Fruit fly (Drosophila melanogaster) whole organism, embryonic: ENCODE results near the gene CG3368.

Experiments
- Abd-B ChIP-seq: fragments of 200-800 bp; sonication (Bioruptor generic); optimal IDR thresholded peaks from 2 replicates; lab custom pipeline; 2018; ENCODE audit warnings: missing biosample characterization, mild to moderate bottlenecking, missing genetic modification characterization, moderate library complexity
- Atf6 ChIP-seq: fragments of 200-800 bp; sonication (Bioruptor generic); IDR thresholded peaks from 2 replicates; pipeline ENCODE4 v1.3.6; 2022; ENCODE audit warnings: missing biosample characterization, missing genetic modification characterization
- CG10209 ChIP-seq: fragments of 200-800 bp; sonication (Bioruptor generic); optimal IDR thresholded peaks from 3 replicates; lab custom pipeline; 2017; ENCODE audit warnings: missing biosample characterization, mild to moderate bottlenecking, missing genetic modification characterization, missing genetic modification reagents
- CG12236 ChIP-seq: fragments of 200-800 bp; sonication (Bioruptor generic); optimal IDR thresholded peaks from 2 replicates; lab custom pipeline; 2016; ENCODE audit warnings: missing biosample characterization, missing genetic modification characterization
- CG15696 ChIP-seq: fragments of 200-800 bp; sonication (Bioruptor generic); optimal IDR thresholded peaks from 2 replicates; lab custom pipeline; 2019; ENCODE audit warnings: missing biosample characterization, mild to moderate bottlenecking, missing genetic modification characterization, moderate library complexity
- CG16813 ChIP-seq: fragments of 200-800 bp; sonication (Bioruptor generic); IDR thresholded peaks from 3 replicates; pipeline ENCODE4 v1.3.6; 2022; ENCODE audit warnings: missing biosample characterization, missing genetic modification characterization; ENCODE audit not compliant: partially characterized antibody
- CG18619 ChIP-seq: fragments of 200-800 bp; sonication (Bioruptor generic); optimal IDR thresholded peaks from 3 replicates; lab custom pipeline; 2017; ENCODE audit warnings: missing biosample characterization, mild to moderate bottlenecking, missing genetic modification characterization
- CG2120 ChIP-seq: fragments of 200-800 bp; sonication (Bioruptor generic); optimal IDR thresholded peaks from 3 replicates; lab custom pipeline; 2016; ENCODE audit warnings: missing biosample characterization, missing genetic modification characterization
- CG2875 ChIP-seq: fragments of 200-800 bp; sonication (Bioruptor generic); optimal IDR thresholded peaks from 2 replicates; lab custom pipeline; 2017; ENCODE audit warnings: missing biosample characterization, mild to moderate bottlenecking, missing genetic modification characterization, missing genetic modification reagents
- CG31224 ChIP-seq: fragments of 200-800 bp; sonication (Bioruptor generic); IDR thresholded peaks from 2 replicates; pipeline ENCODE4 v1.3.6; 2022; ENCODE audit warnings: missing biosample characterization, missing genetic modification characterization
- CG3995 ChIP-seq: fragments of 200-800 bp; sonication (Bioruptor generic); optimal IDR thresholded peaks from 3 replicates; lab custom pipeline; 2016; ENCODE audit warnings: missing biosample characterization, missing genetic modification characterization
- CG4282 ChIP-seq: fragments of 200-800 bp; sonication (Bioruptor generic); optimal IDR thresholded peaks from 2 replicates; lab custom pipeline; 2016; ENCODE audit warnings: missing biosample characterization, missing genetic modification characterization
- CG4424 ChIP-seq: fragments of 200-800 bp; sonication (Bioruptor generic); optimal IDR thresholded peaks from 3 replicates; lab custom pipeline; 2016; ENCODE audit warnings: missing biosample characterization, missing genetic modification characterization
- CG5953 ChIP-seq: fragments of 200-800 bp; sonication (Bioruptor generic); IDR thresholded peaks from 2 replicates; pipeline ENCODE4 v1.3.6; 2022; ENCODE audit warnings: missing biosample characterization, missing genetic modification characterization
- CG6175 ChIP-seq: fragments of 200-800 bp; sonication (Bioruptor generic); IDR thresholded peaks from 3 replicates; pipeline ENCODE4 v1.3.6; 2022; ENCODE audit warnings: missing biosample characterization, missing genetic modification characterization
- CG7556 ChIP-seq: fragments of 200-800 bp; sonication (Bioruptor generic); optimal IDR thresholded peaks from 2 replicates; lab custom pipeline; 2017; ENCODE audit warnings: missing biosample characterization, mild to moderate bottlenecking, missing genetic modification characterization
- CG8290 ChIP-seq, 3 experiments: fragments of 200-800 bp; sonication (Bioruptor generic); optimal IDR thresholded peaks; 2 replicates each; lab custom pipeline; 2016 to 2019; ENCODE audit warnings: missing biosample characterization in 3 of 3, missing genetic modification characterization in 3 of 3, mild to moderate bottlenecking in 2 of 3, moderate library complexity in 1 of 3
- CrebB ChIP-seq: fragments of 200-800 bp; sonication (Bioruptor generic); optimal IDR thresholded peaks from 3 replicates; lab custom pipeline; 2018; ENCODE audit warnings: missing biosample characterization, mild to moderate bottlenecking, missing genetic modification characterization
- D ChIP-seq, 2 experiments: fragments of 200-800 bp in 1 of 2; fragments of >200 bp in 1 of 2; sonication (Bioruptor generic) in 1 of 2; optimal IDR thresholded peaks; 2 replicates in 1 of 2; 3 replicates in 1 of 2; lab custom pipeline; 2017; ENCODE audit warnings: mild to moderate bottlenecking in 1 of 2, missing biosample characterization in 1 of 2, missing genetic modification characterization in 1 of 2, missing genetic modification reagents in 1 of 2
- MBD-R2 ChIP-seq: fragments of 200-800 bp; sonication (Bioruptor generic); IDR thresholded peaks from 2 replicates; pipeline ENCODE4 v1.3.6; 2022; ENCODE audit warnings: missing biosample characterization, missing genetic modification characterization
- NfI ChIP-seq: fragments of 200-800 bp; sonication (Bioruptor generic); optimal IDR thresholded peaks from 3 replicates; lab custom pipeline; 2018; ENCODE audit warnings: missing biosample characterization, mild to moderate bottlenecking, missing genetic modification characterization, moderate library complexity
- Sox100B ChIP-seq: fragments of 200-800 bp; sonication (Bioruptor generic); optimal IDR thresholded peaks from 3 replicates; lab custom pipeline; 2018; ENCODE audit warnings: missing biosample characterization, mild to moderate bottlenecking, missing genetic modification characterization
- Spps ChIP-seq: fragments of 200-800 bp; sonication (Bioruptor generic); optimal IDR thresholded peaks from 2 replicates; lab custom pipeline; 2018; ENCODE audit warnings: missing biosample characterization, mild to moderate bottlenecking, missing genetic modification characterization
- Sry-δ ChIP-seq: fragments of 200-800 bp; sonication (Bioruptor generic); optimal IDR thresholded peaks from 2 replicates; lab custom pipeline; 2016; ENCODE audit warnings: missing biosample characterization, missing genetic modification characterization
- TFAM ChIP-seq: fragments of 200-800 bp; sonication (Bioruptor generic); optimal IDR thresholded peaks from 2 replicates; lab custom pipeline; 2017; ENCODE audit warnings: missing biosample characterization, missing genetic modification characterization, inconsistent platforms
- Xrp1 ChIP-seq: fragments of 200-800 bp; sonication (Bioruptor generic); IDR thresholded peaks from 2 replicates; pipeline ENCODE4 v1.3.6; 2022; ENCODE audit warnings: missing biosample characterization, missing genetic modification characterization
- YL-1 ChIP-seq: fragments of 200-800 bp; sonication (Bioruptor generic); optimal IDR thresholded peaks from 3 replicates; lab custom pipeline; 2017; ENCODE audit warnings: missing biosample characterization, mild to moderate bottlenecking, missing genetic modification characterization
- cas ChIP-seq: fragments of 200-800 bp; sonication (Bioruptor generic); IDR thresholded peaks from 2 replicates; pipeline ENCODE4 v1.3.6; 2022; ENCODE audit warnings: missing biosample characterization, missing genetic modification characterization
- chif ChIP-seq, 2 experiments: fragments of 200-800 bp; sonication (Bioruptor generic); optimal IDR thresholded peaks; 3 replicates each; lab custom pipeline; 2016; ENCODE audit warnings: missing biosample characterization in 2 of 2, missing genetic modification characterization in 2 of 2
- ems ChIP-seq: fragments of 200-800 bp; sonication (Bioruptor generic); optimal IDR thresholded peaks from 3 replicates; lab custom pipeline; 2016; ENCODE audit warnings: missing biosample characterization, missing genetic modification characterization
- ewg ChIP-seq: fragments of 200-800 bp; sonication (Bioruptor generic); optimal IDR thresholded peaks from 3 replicates; lab custom pipeline; 2017; ENCODE audit warnings: mild to moderate bottlenecking, missing biosample characterization, missing genetic modification reagents, missing genetic modification characterization
- grau ChIP-seq: fragments of 200-800 bp; optimal IDR thresholded peaks from 3 replicates; lab custom pipeline; 2019; ENCODE audit warnings: missing biosample characterization, mild to moderate bottlenecking, missing genetic modification characterization, moderate library complexity
- gt ChIP-seq: fragments of 200-800 bp; sonication (Bioruptor generic); IDR thresholded peaks from 2 replicates; pipeline ENCODE4 v1.3.6; 2022; ENCODE audit warnings: missing biosample characterization, missing genetic modification characterization
- ham ChIP-seq: fragments of 200-800 bp; sonication (Bioruptor generic); IDR thresholded peaks from 2 replicates; pipeline ENCODE4 v1.3.6; 2022; ENCODE audit warnings: missing biosample characterization, missing genetic modification characterization
- hkb ChIP-seq, 2 experiments: fragments of 200-800 bp in 1 of 2; fragments of >200 bp in 1 of 2; sonication (Bioruptor generic) in 1 of 2; IDR thresholded peaks in 1 of 2; optimal IDR thresholded peaks in 1 of 2; 2 replicates each; pipeline versions ENCODE4 v1.3.6 to Lab custom; 2017 to 2022; ENCODE audit warnings: missing biosample characterization in 1 of 2, missing genetic modification characterization in 1 of 2
- hth ChIP-seq: fragments of >200 bp; optimal IDR thresholded peaks from 2 replicates; lab custom pipeline; 2017; ENCODE audit warnings: inconsistent platforms
- lmd ChIP-seq: fragments of 200-800 bp; sonication (Bioruptor generic); IDR thresholded peaks from 2 replicates; pipeline ENCODE4 v1.3.6; 2022; ENCODE audit warnings: missing biosample characterization, missing genetic modification characterization
- luna ChIP-seq: fragments of 200-800 bp; sonication (Bioruptor generic); optimal IDR thresholded peaks from 2 replicates; lab custom pipeline; 2016; ENCODE audit warnings: missing biosample characterization, missing genetic modification characterization
- onecut ChIP-seq: fragments of 200-800 bp; sonication (Bioruptor generic); IDR thresholded peaks from 2 replicates; pipeline ENCODE4 v1.3.6; 2022; ENCODE audit warnings: missing biosample characterization, missing genetic modification characterization
- row ChIP-seq: fragments of 200-800 bp; sonication (Bioruptor generic); IDR thresholded peaks from 3 replicates; pipeline ENCODE4 v1.3.6; 2022; ENCODE audit warnings: missing biosample characterization, missing genetic modification characterization
- schlank ChIP-seq: fragments of 200-800 bp; sonication (Bioruptor generic); optimal IDR thresholded peaks from 2 replicates; lab custom pipeline; 2018; ENCODE audit warnings: missing biosample characterization, mild to moderate bottlenecking, missing genetic modification characterization
- sens ChIP-seq: fragments of 200-800 bp; sonication (Bioruptor generic); peaks from one replicate; lab custom pipeline; 2016; ENCODE audit warnings: missing biosample characterization, missing genetic modification characterization
- sna ChIP-seq: fragments of 200-800 bp; sonication (Bioruptor generic); IDR thresholded peaks from 2 replicates; pipeline ENCODE4 v1.3.6; 2022; ENCODE audit warnings: missing biosample characterization, missing genetic modification characterization; ENCODE audit not compliant: partially characterized antibody
- trh ChIP-seq: fragments of 200-800 bp; sonication (Bioruptor generic); optimal IDR thresholded peaks from 2 replicates; lab custom pipeline; 2016; ENCODE audit warnings: missing biosample characterization, missing genetic modification characterization
- ttk ChIP-seq: fragments of 200-800 bp; sonication (Bioruptor generic); IDR thresholded peaks from 2 replicates; pipeline ENCODE4 v2.1.2; 2022; ENCODE audit warnings: missing biosample characterization, missing genetic modification characterization
- unc-4 ChIP-seq: fragments of 200-800 bp; sonication (Bioruptor generic); IDR thresholded peaks from 2 replicates; pipeline ENCODE4 v1.3.6; 2022; ENCODE audit warnings: missing biosample characterization, missing genetic modification characterization; ENCODE audit not compliant: partially characterized antibody
- vfl ChIP-seq: fragments of 200-800 bp; sonication (Bioruptor generic); optimal IDR thresholded peaks from 2 replicates; lab custom pipeline; 2016; ENCODE audit warnings: missing biosample characterization, missing genetic modification characterization
- wek ChIP-seq: fragments of 200-800 bp; sonication (Bioruptor generic); optimal IDR thresholded peaks from 3 replicates; lab custom pipeline; 2018; ENCODE audit warnings: missing biosample characterization, mild to moderate bottlenecking, missing genetic modification characterization, moderate library complexity

The CG3368 gene

DNA sequence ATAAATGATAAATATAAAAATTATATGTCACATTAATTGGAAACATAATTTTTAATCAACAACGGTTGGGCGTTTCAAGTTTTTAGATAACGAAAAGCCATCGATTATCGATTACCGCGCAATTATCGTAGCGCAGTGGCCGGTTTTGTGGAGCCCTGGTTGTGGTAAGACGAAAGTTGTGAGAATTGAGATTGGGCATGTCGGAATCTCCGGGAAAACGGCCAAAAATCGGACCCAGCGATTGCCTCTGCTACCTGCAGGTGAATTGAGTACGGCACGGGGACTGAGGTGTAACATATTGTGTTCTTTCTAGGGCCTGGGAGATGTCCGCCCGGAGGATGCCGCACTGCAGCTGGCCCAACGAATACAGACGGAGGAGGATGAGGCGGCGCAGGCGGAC, at the start of gene CG3368 (continued):
- peak; percentile 60 for TF ChIP-seq YL-1 (GFP tag; lab: Kevin White, UChicago)
- no peak for TF ChIP-seq CG31224
- no peak for TF ChIP-seq ham (GFP tag; lab: Robert Waterston, UW)
- TF ChIP-seq CG5953: no peak
- no peak for TF ChIP-seq luna (GFP tag; lab: Kevin White, UChicago)
- no peak for TF ChIP-seq CrebB (tag; lab: Kevin White, UChicago)
- TF ChIP-seq grau (tag; lab: Kevin White, UChicago): no peak
- TF ChIP-seq CG2120 (GFP tag; lab: Kevin White, UChicago): no peak
- no peak for TF ChIP-seq Spps (tag; lab: Kevin White, UChicago)
- TF ChIP-seq sna: peak; percentile 76
- no peak for TF ChIP-seq vfl (GFP tag; lab: Kevin White, UChicago)
- no peak for TF ChIP-seq chif (GFP tag; optimal IDR thresholded peaks at IDR 0.05; lab: Kevin White, UChicago)
- no peak for TF ChIP-seq gt (GFP tag; lab: Robert Waterston, UW)
- TF ChIP-seq Abd-B (GFP tag; lab: Kevin White, UChicago): no peak
- TF ChIP-seq hth (lab: Kevin White, UChicago): no peak
- no peak for TF ChIP-seq CG7556 (GFP tag; lab: Kevin White, UChicago)
- no peak for TF ChIP-seq CG4282 (GFP tag; lab: Kevin White, UChicago)
- TF ChIP-seq Sry-δ (GFP tag; lab: Kevin White, UChicago): peak; percentile 34
- no peak for TF ChIP-seq CG8290 (GFP tag; optimal IDR thresholded peaks at IDR 0.05; lab: Kevin White, UChicago)
- peak in 1 of 2 experiments; percentile 32 for TF ChIP-seq CG8290 (tag; optimal IDR thresholded peaks at IDR 0.05; lab: Kevin White, UChicago)
- TF ChIP-seq CG2875 (GFP tag; lab: Kevin White, UChicago): no peak
- no peak for TF ChIP-seq Atf6 (GFP tag; lab: Robert Waterston, UW)
- TF ChIP-seq CG6175 (GFP tag; lab: Robert Waterston, UW): no peak
- TF ChIP-seq NfI (GFP tag; lab: Kevin White, UChicago): no peak
- TF ChIP-seq ttk (GFP tag; lab: Robert Waterston, UW): no peak
- no peak for TF ChIP-seq Sox100B (GFP tag; lab: Kevin White, UChicago)
- TF ChIP-seq CG4424 (GFP tag; lab: Kevin White, UChicago): no peak
- TF ChIP-seq CG16813 (GFP tag; lab: Robert Waterston, UW): peak; percentile 59; the same call in 2 of the 3 replicates
- TF ChIP-seq ems (GFP tag; lab: Kevin White, UChicago): no peak
- no peak for TF ChIP-seq hkb (optimal IDR thresholded peaks at IDR 0.05; lab: Kevin White, UChicago)
- no peak for TF ChIP-seq hkb (GFP tag; IDR thresholded peaks at IDR 0.05; lab: Robert Waterston, UW)
- TF ChIP-seq lmd (GFP tag; lab: Robert Waterston, UW): no peak
- TF ChIP-seq cas (GFP tag; lab: Robert Waterston, UW): no peak
- peak; percentile 56 for TF ChIP-seq unc-4 (GFP tag; lab: Robert Waterston, UW)
- TF ChIP-seq CG15696 (tag; lab: Kevin White, UChicago): no peak
- TF ChIP-seq CG10209 (GFP tag; lab: Kevin White, UChicago): no peak
- TF ChIP-seq trh (GFP tag; lab: Kevin White, UChicago): no peak
- no peak for TF ChIP-seq D (optimal IDR thresholded peaks at IDR 0.05; lab: Kevin White, UChicago)
- no peak for TF ChIP-seq D (GFP tag; optimal IDR thresholded peaks at IDR 0.05; lab: Kevin White, UChicago)
- peak; percentile 49 for TF ChIP-seq sens (GFP tag; lab: Kevin White, UChicago)

DNA sequence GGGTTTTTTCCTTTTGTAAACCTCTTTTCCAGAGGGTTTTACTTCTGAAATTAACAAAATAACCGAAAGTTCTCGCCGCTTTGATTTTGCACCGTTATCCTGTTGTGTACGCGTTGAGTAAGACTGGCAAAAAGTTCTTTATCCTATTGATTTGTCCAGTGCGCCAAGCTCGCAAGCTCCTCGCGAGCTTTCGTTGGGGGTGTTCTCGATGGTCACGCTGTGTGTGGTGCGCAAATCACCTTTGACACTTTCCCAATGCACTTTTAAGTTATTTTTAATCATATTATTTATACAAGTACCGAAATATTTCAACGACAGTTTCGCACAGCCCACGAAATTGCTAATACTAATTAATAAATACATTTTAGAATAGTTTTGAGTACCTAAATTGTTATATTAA, 45.6 kb upstream of the CG3368 start:
- TF ChIP-seq TFAM (no peak), CG3995 (GFP tag; lab: Kevin White, UChicago) (peak; percentile 73), ewg (GFP tag; lab: Kevin White, UChicago) (peak; percentile 7), CG12236 (no peak), Xrp1 (GFP tag; lab: Robert Waterston, UW) (no peak), row (GFP tag; lab: Robert Waterston, UW) (peak; percentile 22; the same call in 1 of the 3 replicates), MBD-R2 (peak; percentile 52; the same call in 1 of the 2 replicates), wek (GFP tag; lab: Kevin White, UChicago) (peak; percentile 82), CG18619 (GFP tag; lab: Kevin White, UChicago) (no peak), schlank (tag; lab: Kevin White, UChicago) (no peak), onecut (GFP tag; lab: Robert Waterston, UW) (peak; percentile 96)
